Fruit fly (Drosophila melanogaster): ENCODE measurements around the gene CG5676.

CG5676 gene

dm6 chr2L:10277362-10277761 lies 21.7 kb upstream of the CG5676 start (continued):
- TF ChIP-seq Atf6 (GFP tag; IDR thresholded peaks at IDR 0.05): no peak
- TF ChIP-seq CG8478 (optimal IDR thresholded peaks at IDR 0.05): no peak
- no peak for TF ChIP-seq pum (GFP tag; optimal IDR thresholded peaks at IDR 0.05)
- no peak for TF ChIP-seq CG7745 (tag; optimal IDR thresholded peaks at IDR 0.05)
- no peak for TF ChIP-seq CG10543 (GFP tag; optimal IDR thresholded peaks at IDR 0.05)
- TF ChIP-seq CG7987 (GFP tag; optimal IDR thresholded peaks at IDR 0.05): no peak
- no peak for TF ChIP-seq CG3065 (GFP tag; optimal IDR thresholded peaks at IDR 0.05)
- TF ChIP-seq CG2116 (GFP tag; optimal IDR thresholded peaks at IDR 0.05): peak; percentile 42
- TF ChIP-seq ind (GFP tag; optimal IDR thresholded peaks at IDR 0.05): no peak
- TF ChIP-seq CG13424 (tag; optimal IDR thresholded peaks at IDR 0.05): peak; percentile 7
- no peak for TF ChIP-seq btn (GFP tag; optimal IDR thresholded peaks at IDR 0.05)
- TF ChIP-seq zfh2 (GFP tag; optimal IDR thresholded peaks at IDR 0.05): no peak
- TF ChIP-seq Chrac-16 (GFP tag; optimal IDR thresholded peaks at IDR 0.05): no peak
- TF ChIP-seq E2f1 (GFP tag; IDR thresholded peaks at IDR 0.05): no peak
- no peak for TF ChIP-seq z (GFP tag; IDR thresholded peaks at IDR 0.05)
- no peak for TF ChIP-seq CG7271 (tag; optimal IDR thresholded peaks at IDR 0.05)
- no peak for TF ChIP-seq Taf1 (GFP tag; IDR thresholded peaks at IDR 0.05)
- no peak for TF ChIP-seq Sry-β (GFP tag; optimal IDR thresholded peaks at IDR 0.05)
- peak; percentile 92 for TF ChIP-seq knrl (GFP tag; IDR thresholded peaks at IDR 0.05; ENCODE audit: partially characterized antibody)
- no peak for TF ChIP-seq CG5180 (GFP tag; optimal IDR thresholded peaks at IDR 0.05)
- peak; percentile 59 for TF ChIP-seq stwl (tag; optimal IDR thresholded peaks at IDR 0.05)
- no peak for TF ChIP-seq Xrp1 (GFP tag; IDR thresholded peaks at IDR 0.05)
- no peak for TF ChIP-seq CG17829 (tag; optimal IDR thresholded peaks at IDR 0.05)
- TF ChIP-seq CG8089 (GFP tag; optimal IDR thresholded peaks at IDR 0.05): no peak
- TF ChIP-seq cas (GFP tag; IDR thresholded peaks at IDR 0.05): no peak
- no peak for TF ChIP-seq pita (GFP tag; optimal IDR thresholded peaks at IDR 0.05)
- TF ChIP-seq CG42726 (GFP tag; IDR thresholded peaks at IDR 0.05; ENCODE audit: partially characterized antibody): peak; percentile 97
- no peak for TF ChIP-seq tgo (GFP tag; IDR thresholded peaks at IDR 0.05)
- TF ChIP-seq seq (GFP tag; IDR thresholded peaks at IDR 0.05): no peak
- no peak for TF ChIP-seq tup (GFP tag; optimal IDR thresholded peaks at IDR 0.05)
- peak; percentile 9 for TF ChIP-seq B-H2 (GFP tag; optimal IDR thresholded peaks at IDR 0.05)
- TF ChIP-seq cad (GFP tag; optimal IDR thresholded peaks at IDR 0.05): no peak
- TF ChIP-seq sisA (GFP tag; IDR thresholded peaks at IDR 0.05): no peak
- TF ChIP-seq Drgx (GFP tag; IDR thresholded peaks at IDR 0.05): no peak
- no peak for TF ChIP-seq CG17361 (GFP tag; IDR thresholded peaks at IDR 0.05)
- TF ChIP-seq CG13894 (tag; optimal IDR thresholded peaks at IDR 0.05): no peak
- TF ChIP-seq CG3407 (GFP tag; optimal IDR thresholded peaks at IDR 0.05): no peak
- TF ChIP-seq NfI (GFP tag; optimal IDR thresholded peaks at IDR 0.05): no peak
- peak; percentile 66 for TF ChIP-seq trem (tag; optimal IDR thresholded peaks at IDR 0.05)
- TF ChIP-seq CG3847 (GFP tag; IDR thresholded peaks at IDR 0.05): no peak
- TF ChIP-seq Fer1 (GFP tag; optimal IDR thresholded peaks at IDR 0.05): no peak
- no peak for TF ChIP-seq chm (GFP tag; IDR thresholded peaks at IDR 0.05)
- TF ChIP-seq Atf-2 (GFP tag; optimal IDR thresholded peaks at IDR 0.05): no peak
- TF ChIP-seq Opbp (GFP tag; IDR thresholded peaks at IDR 0.05; ENCODE audit: partially characterized antibody): peak; percentile 96
- no peak for TF ChIP-seq vfl (GFP tag; optimal IDR thresholded peaks at IDR 0.05)
- no peak for TF ChIP-seq Lim3 (GFP tag; IDR thresholded peaks at IDR 0.05)
- no peak for TF ChIP-seq Hr39 (optimal IDR thresholded peaks at IDR 0.05)
- TF ChIP-seq ab (GFP tag; optimal IDR thresholded peaks at IDR 0.05): no peak
- peak; percentile 96 for TF ChIP-seq amos (GFP tag; IDR thresholded peaks at IDR 0.05; ENCODE audit: partially characterized antibody)
- TF ChIP-seq CG16779 (GFP tag; IDR thresholded peaks at IDR 0.05): no peak
- no peak for TF ChIP-seq CG15514 (GFP tag; optimal IDR thresholded peaks at IDR 0.05)
- TF ChIP-seq bcd (GFP tag; optimal IDR thresholded peaks at IDR 0.05): no peak
- TF ChIP-seq CG4707 (GFP tag; optimal IDR thresholded peaks at IDR 0.05): no peak

Measured in whole organism, embryonic.